Worm (Caenorhabditis elegans): ENCODE data around the gene D1054.18.

DNA sequence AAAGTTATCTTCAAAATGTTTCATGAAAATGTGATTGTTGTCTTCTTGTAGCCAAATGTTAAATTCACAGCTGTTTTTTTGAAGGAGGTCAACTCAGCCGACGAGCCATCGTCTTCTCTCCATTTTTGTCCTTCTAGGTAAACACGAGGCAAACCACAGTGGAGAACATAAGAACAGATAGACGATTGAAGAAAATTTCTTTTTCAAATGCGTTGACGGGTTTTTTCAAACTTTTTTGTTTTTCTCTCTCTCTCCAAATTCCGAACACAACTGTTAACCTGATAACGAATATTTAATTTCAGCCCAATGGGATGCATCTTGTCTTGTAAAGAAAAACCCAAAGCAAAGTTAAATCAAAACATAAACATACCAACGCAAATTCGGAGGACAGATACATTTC is 5.5 kb downstream of the D1054.18 start, which contains the start of gene D1054.19:
- TF ChIP-seq snpc-4 (tag; optimal IDR thresholded peaks at IDR 0.05), result no peak
- TF ChIP-seq lsy-2 (tag; optimal IDR thresholded peaks at IDR 0.05), result no peak

All from whole organism, mixed stage, embryonic.